Worm (Caenorhabditis elegans): ENCODE measurements around the gene F02A9.7.

- TF ChIP-seq zfh-2 (GFP tag; conservative IDR thresholded peaks at IDR 0.05) (no peak), hsf-1 (GFP tag; IDR thresholded peaks at IDR 0.05) (peak; percentile 92)
Observed at ce11 chrIII:9058959-9059534, 16.4 kb downstream of the F02A9.7 start, which contains the start of gene gst-1.

Data from whole organism, young adult.